Worm (Caenorhabditis elegans) whole organism, young adult: Measurements from ENCODE around the gene hphd-1.

Experiments used
- B0261.1 ChIP-seq: sonication (generic microtip); optimal IDR thresholded peaks from 2 replicates; lab custom pipeline; 2016; ENCODE audit warnings: mild to moderate bottlenecking, missing genetic modification characterization, moderate library complexity, missing compliant biosample characterization
- F22D6.2 ChIP-seq: sonication (generic microtip); optimal IDR thresholded peaks from 2 replicates; lab custom pipeline; 2016; ENCODE audit warnings: mild to moderate bottlenecking, missing genetic modification characterization, missing compliant biosample characterization
- F49E8.2 ChIP-seq: sonication (generic microtip); optimal IDR thresholded peaks from 3 replicates; lab custom pipeline; 2017; ENCODE audit warnings: missing genetic modification characterization, mild to moderate bottlenecking, missing compliant biosample characterization, antibody characterized with exemption, moderate library complexity; ENCODE audit not compliant: insufficient read depth
- T26A5.8 ChIP-seq: sonication (generic microtip); optimal IDR thresholded peaks from 2 replicates; lab custom pipeline; 2016; ENCODE audit warnings: missing genetic modification characterization, missing compliant biosample characterization
- Y53G8AR.9 ChIP-seq: fragments of 200-800 bp; sonication (Bioruptor generic); conservative IDR thresholded peaks from 2 replicates; pipeline ENCODE4 v1.3.6; 2022; ENCODE audit warnings: missing genetic modification reagents, missing genetic modification characterization, missing compliant biosample characterization
- Y95B8A.8 ChIP-seq: fragments of 200-800 bp; sonication (Bioruptor generic); IDR thresholded peaks from 2 replicates; pipeline ENCODE4 v1.3.6; 2022; ENCODE audit warnings: missing genetic modification reagents, missing genetic modification characterization, missing compliant biosample characterization
- akir-1 ChIP-seq: fragments of 200-800 bp; sonication (Bioruptor generic); optimal IDR thresholded peaks from 2 replicates; lab custom pipeline; 2018; ENCODE audit warnings: mild to moderate bottlenecking, missing genetic modification characterization, moderate library complexity, missing compliant biosample characterization
- ama-1 ChIP-seq, 3 experiments: fragments of 150-350 bp in 1 of 3; sonication (generic microtip) in 2 of 3; optimal IDR thresholded peaks; 2 replicates each; lab custom pipeline; 2014 to 2018; ENCODE audit warnings: missing biosample characterization in 2 of 3, missing genetic modification characterization in 2 of 3, missing genetic modification reagents in 2 of 3
- aptf-3 ChIP-seq: fragments of 200-800 bp; sonication (Bioruptor generic); IDR thresholded peaks from 2 replicates; pipeline ENCODE4 v1.3.6; 2022; ENCODE audit warnings: missing genetic modification characterization, missing compliant biosample characterization
- athp-1 ChIP-seq: sonication (generic microtip); optimal IDR thresholded peaks from 2 replicates; lab custom pipeline; 2017; ENCODE audit warnings: mild to moderate bottlenecking, missing genetic modification characterization, missing compliant biosample characterization
- attf-6 ChIP-seq: fragments of 200-800 bp; sonication (Bioruptor generic); IDR thresholded peaks from 2 replicates; pipeline ENCODE4 v1.3.6; 2022; ENCODE audit warnings: missing genetic modification reagents, missing genetic modification characterization, missing compliant biosample characterization
- bed-1 ChIP-seq: fragments of 200-800 bp; sonication (Bioruptor generic); IDR thresholded peaks from 2 replicates; pipeline ENCODE4 v1.3.6; 2022; ENCODE audit warnings: missing genetic modification reagents, missing genetic modification characterization, missing compliant biosample characterization
- ceh-27 ChIP-seq: fragments of 200-800 bp; sonication (Bioruptor generic); optimal IDR thresholded peaks from 2 replicates; lab custom pipeline; 2018; ENCODE audit warnings: mild to moderate bottlenecking, missing genetic modification characterization, moderate library complexity, missing compliant biosample characterization
- dpl-1 ChIP-seq: fragments of 150-350 bp; optimal IDR thresholded peaks from 2 replicates; lab custom pipeline; 2014; ENCODE audit warnings: missing biosample characterization, missing genetic modification reagents, missing genetic modification characterization
- egl-18 ChIP-seq: fragments of 200-800 bp; sonication (Bioruptor generic); IDR thresholded peaks from 2 replicates; pipeline ENCODE4 v1.3.6; 2022; ENCODE audit warnings: missing genetic modification reagents, missing genetic modification characterization, missing compliant biosample characterization
- egrh-3 ChIP-seq: fragments of 200-800 bp; sonication (Bioruptor generic); IDR thresholded peaks from 2 replicates; pipeline ENCODE4 v1.3.6; 2022; ENCODE audit warnings: missing genetic modification reagents, missing genetic modification characterization, missing compliant biosample characterization
- gei-17 ChIP-seq: fragments of 200-800 bp; sonication (Bioruptor generic); optimal IDR thresholded peaks from 2 replicates; lab custom pipeline; 2018; ENCODE audit warnings: mild to moderate bottlenecking, missing genetic modification characterization, missing compliant biosample characterization
- hmg-20 ChIP-seq: fragments of 200-800 bp; sonication (Bioruptor generic); IDR thresholded peaks from 2 replicates; pipeline ENCODE4 v1.3.6; 2022; ENCODE audit warnings: missing genetic modification reagents, missing genetic modification characterization, missing compliant biosample characterization
- lag-1 ChIP-seq: fragments of 200-800 bp; sonication (Bioruptor generic); IDR thresholded peaks from 2 replicates; pipeline ENCODE4 v1.3.6; 2022; ENCODE audit warnings: missing genetic modification reagents, missing genetic modification characterization, missing compliant biosample characterization
- let-607 ChIP-seq, 2 experiments: fragments of 200-800 bp in 1 of 2; sonication (Bioruptor generic) in 1 of 2; sonication (generic microtip) in 1 of 2; optimal IDR thresholded peaks; 2 replicates each; lab custom pipeline; 2016 to 2018; ENCODE audit warnings: mild to moderate bottlenecking in 2 of 2, missing compliant biosample characterization in 2 of 2, missing genetic modification characterization in 2 of 2, moderate library complexity in 2 of 2, missing genotype in 1 of 2
- lin-26 ChIP-seq: fragments of 200-800 bp; sonication (Bioruptor generic); IDR thresholded peaks from 2 replicates; pipeline ENCODE4 v1.3.6; 2022; ENCODE audit warnings: missing genetic modification reagents, missing genetic modification characterization, missing compliant biosample characterization
- lsy-27 ChIP-seq: sonication (generic microtip); optimal IDR thresholded peaks from 2 replicates; lab custom pipeline; 2017; ENCODE audit warnings: missing genetic modification characterization, mild to moderate bottlenecking, missing compliant biosample characterization, antibody characterized with exemption, missing genotype, borderline replicate concordance; ENCODE audit not compliant: insufficient read depth
- madf-10 ChIP-seq: sonication (generic microtip); optimal IDR thresholded peaks from 2 replicates; lab custom pipeline; 2016; ENCODE audit warnings: mild to moderate bottlenecking, missing genetic modification characterization, missing compliant biosample characterization
- mel-28 ChIP-seq: sonication (generic microtip); optimal IDR thresholded peaks from 2 replicates; lab custom pipeline; 2016; ENCODE audit warnings: borderline replicate concordance, mild to moderate bottlenecking, missing genetic modification characterization, missing compliant biosample characterization
- nfya-2 ChIP-seq: fragments of 200-800 bp; sonication (Bioruptor generic); IDR thresholded peaks from 2 replicates; pipeline ENCODE4 v1.3.6; 2022; ENCODE audit warnings: missing genetic modification reagents, missing genetic modification characterization, missing compliant biosample characterization
- nfyb-1 ChIP-seq: fragments of 200-800 bp; sonication (Bioruptor generic); IDR thresholded peaks from 2 replicates; pipeline ENCODE4 v1.3.6; 2022; ENCODE audit warnings: missing genetic modification reagents, missing genetic modification characterization, missing compliant biosample characterization
- nhr-179 ChIP-seq: sonication (generic microtip); optimal IDR thresholded peaks from 2 replicates; lab custom pipeline; 2016; ENCODE audit warnings: mild to moderate bottlenecking, missing genetic modification characterization, missing compliant biosample characterization
- nhr-90 ChIP-seq: sonication (generic microtip); optimal IDR thresholded peaks from 2 replicates; lab custom pipeline; 2016; ENCODE audit warnings: missing genotype, mild to moderate bottlenecking, missing genetic modification characterization, missing compliant biosample characterization
- rec-8 ChIP-seq, 2 experiments: sonication (generic microtip); optimal IDR thresholded peaks; 2 replicates each; lab custom pipeline; 2016; ENCODE audit warnings: mild to moderate bottlenecking in 2 of 2, missing genetic modification characterization in 2 of 2, missing genetic modification reagents in 2 of 2, missing genotype in 2 of 2, missing biosample characterization in 1 of 2, missing compliant biosample characterization in 1 of 2, moderate library complexity in 1 of 2
- sptf-2 ChIP-seq: fragments of 200-800 bp; sonication (Bioruptor generic); optimal IDR thresholded peaks from 2 replicates; lab custom pipeline; 2018; ENCODE audit warnings: mild to moderate bottlenecking, missing genetic modification characterization, missing compliant biosample characterization
- tbx-9 ChIP-seq: sonication (generic microtip); optimal IDR thresholded peaks from 2 replicates; lab custom pipeline; 2016; ENCODE audit warnings: borderline replicate concordance, missing genetic modification characterization, inconsistent platforms, missing compliant biosample characterization
- zfh-2 ChIP-seq: fragments of 200-800 bp; sonication (Bioruptor generic); conservative IDR thresholded peaks from 2 replicates; pipeline ENCODE4 v1.3.6; 2022; ENCODE audit warnings: missing genetic modification reagents, missing genetic modification characterization, missing compliant biosample characterization
- ztf-25 ChIP-seq: fragments of 200-800 bp; sonication (Bioruptor generic); IDR thresholded peaks from 2 replicates; pipeline ENCODE4 v1.3.6; 2022; ENCODE audit warnings: missing genetic modification reagents, missing genetic modification characterization, missing compliant biosample characterization
- ztf-28 ChIP-seq: fragments of 200-800 bp; sonication (Bioruptor generic); IDR thresholded peaks from 2 replicates; pipeline ENCODE4 v1.3.6; 2022; ENCODE audit warnings: missing genetic modification reagents, missing genetic modification characterization, missing compliant biosample characterization
- ztf-3 ChIP-seq: fragments of 200-800 bp; sonication (Bioruptor generic); optimal IDR thresholded peaks from 2 replicates; lab custom pipeline; 2018; ENCODE audit warnings: mild to moderate bottlenecking, missing genetic modification characterization, missing compliant biosample characterization

hphd-1 gene

ce11 chrII:12992193-12992592 lies 4.2 kb downstream of the hphd-1 start:
- TF ChIP-seq rec-8 (tag; optimal IDR thresholded peaks at IDR 0.05; lab: Kevin White, UChicago) = no peak
- TF ChIP-seq zfh-2 (GFP tag; lab: Robert Waterston, UW) = peak; percentile 82
- TF ChIP-seq egrh-3 (GFP tag; lab: Robert Waterston, UW) = peak; percentile 85; the same call in 1 of the 2 replicates

- no peak for TF ChIP-seq nhr-179 (tag; lab: Kevin White, UChicago)
- TF ChIP-seq nfya-2 (GFP tag; lab: Robert Waterston, UW) = no peak
- TF ChIP-seq ama-1 (optimal IDR thresholded peaks at IDR 0.05; lab: Kevin White, UChicago) = no peak
- TF ChIP-seq ama-1 (GFP tag; optimal IDR thresholded peaks at IDR 0.05; lab: Kevin White, UChicago) = no peak
- no peak for TF ChIP-seq lsy-27 (tag; lab: Kevin White, UChicago)
- TF ChIP-seq dpl-1 = no peak
- no peak for TF ChIP-seq ceh-27 (GFP tag; lab: Kevin White, UChicago)
- no peak for TF ChIP-seq B0261.1 (tag; lab: Kevin White, UChicago)
- no peak for TF ChIP-seq nhr-90
- no peak for TF ChIP-seq attf-6 (GFP tag; lab: Robert Waterston, UW)
- TF ChIP-seq T26A5.8 (tag; lab: Kevin White, UChicago) = no peak
- TF ChIP-seq tbx-9 (tag; lab: Kevin White, UChicago) = no peak
- TF ChIP-seq, all 124 proteins: peak for 0
These were observed 4.8 kb downstream of the hphd-1 start for ce11 chrII:12991594-12991993.

ce11 chrII:12990964-12991593 lies 5.3 kb downstream of the hphd-1 start:
- TF ChIP-seq mel-28 (tag; lab: Kevin White, UChicago) (no peak), lin-26 (GFP tag; lab: Robert Waterston, UW) (no peak), ceh-27 (GFP tag; lab: Kevin White, UChicago) (no peak), F49E8.2 (tag; lab: Kevin White, UChicago) (no peak), sptf-2 (GFP tag; lab: Kevin White, UChicago) (no peak)

ce11 chrII:12990191-12990590 lies 6.2 kb downstream of the hphd-1 start:
- TF ChIP-seq egl-18 (GFP tag; lab: Robert Waterston, UW) (no peak), ztf-3 (GFP tag; lab: Kevin White, UChicago) (no peak), nhr-90 (no peak), Y53G8AR.9 (GFP tag; lab: Robert Waterston, UW) (no peak), bed-1 (GFP tag; lab: Robert Waterston, UW) (no peak), F22D6.2 (tag; lab: Kevin White, UChicago) (no peak)

- no peak for TF ChIP-seq nfyb-1 (GFP tag; lab: Robert Waterston, UW)
- no peak for TF ChIP-seq gei-17 (GFP tag; lab: Kevin White, UChicago)
- peak; percentile 52; the same call in 1 of the 2 replicates for TF ChIP-seq egrh-3 (GFP tag; lab: Robert Waterston, UW)
- no peak for TF ChIP-seq madf-10 (tag; lab: Kevin White, UChicago)
- no peak for TF ChIP-seq athp-1 (tag; lab: Kevin White, UChicago)
- no peak for TF ChIP-seq ztf-25 (GFP tag; lab: Robert Waterston, UW)
- no peak for TF ChIP-seq egl-18 (GFP tag; lab: Robert Waterston, UW)
- no peak for TF ChIP-seq lag-1 (GFP tag; lab: Robert Waterston, UW)
- no peak for TF ChIP-seq mel-28 (tag; lab: Kevin White, UChicago)
- no peak for TF ChIP-seq aptf-3 (GFP tag; lab: Robert Waterston, UW)
- TF ChIP-seq hmg-20 (GFP tag; lab: Robert Waterston, UW) = no peak
- no peak for TF ChIP-seq ztf-28 (GFP tag; lab: Robert Waterston, UW)
- TF ChIP-seq zfh-2 (GFP tag; lab: Robert Waterston, UW) = peak; percentile 87
- no peak for TF ChIP-seq akir-1 (GFP tag; lab: Kevin White, UChicago)
- TF ChIP-seq let-607 (tag; optimal IDR thresholded peaks at IDR 0.05; lab: Kevin White, UChicago) = no peak
- no peak for TF ChIP-seq Y95B8A.8 (GFP tag; lab: Robert Waterston, UW)
These were observed 8.6 kb downstream of the hphd-1 start for ce11 chrII:12987799-12988198.
